Worm (Caenorhabditis elegans) whole organism, L4 larva: ENCODE data around the gene egl-46.

Experiments used
- F10B5.3 ChIP-seq: sonication (generic microtip); optimal IDR thresholded peaks from 2 replicates; lab custom pipeline; 2016; ENCODE audit warnings: mild to moderate bottlenecking, missing genetic modification characterization, missing compliant biosample characterization
- F44E2.7 ChIP-seq: fragments of 200-800 bp; sonication (Bioruptor generic); IDR thresholded peaks from 2 replicates; pipeline ENCODE4 v2.1.2; 2022; ENCODE audit warnings: missing genetic modification characterization, missing compliant biosample characterization
- R02D3.7 ChIP-seq: fragments of 150-350 bp; sonication (generic microtip); optimal IDR thresholded peaks from 3 replicates; lab custom pipeline; 2014; ENCODE audit warnings: missing biosample characterization, missing genetic modification characterization
- T20F7.1 ChIP-seq: fragments of 200-800 bp; sonication (Bioruptor generic); optimal IDR thresholded peaks from 2 replicates; lab custom pipeline; 2018; ENCODE audit warnings: mild to moderate bottlenecking, missing genetic modification characterization, missing compliant biosample characterization
- Y48G9A.11 ChIP-seq: fragments of 200-800 bp; sonication (Bioruptor generic); IDR thresholded peaks from 2 replicates; pipeline ENCODE4 v1.3.6; 2022; ENCODE audit warnings: missing genetic modification reagents, missing genetic modification characterization, missing compliant biosample characterization
- ZK337.2 ChIP-seq: fragments of 200-800 bp; sonication (Bioruptor generic); IDR thresholded peaks from 2 replicates; pipeline ENCODE4 v1.3.6; 2022; ENCODE audit warnings: missing genetic modification reagents, missing genetic modification characterization, missing compliant biosample characterization
- aha-1 ChIP-seq: fragments of 150-350 bp; peaks from one replicate; lab custom pipeline; 2014; ENCODE audit warnings: missing biosample characterization, missing genetic modification characterization
- aly-2 ChIP-seq: sonication (generic microtip); optimal IDR thresholded peaks from 2 replicates; lab custom pipeline; 2018; ENCODE audit warnings: missing biosample characterization, missing genetic modification characterization
- ceh-32 ChIP-seq: sonication (generic microtip); optimal IDR thresholded peaks from 2 replicates; lab custom pipeline; 2016; ENCODE audit warnings: mild to moderate bottlenecking, missing genetic modification characterization, missing compliant biosample characterization; ENCODE audit not compliant: poor library complexity
- ceh-44 ChIP-seq: fragments of 200-800 bp; sonication (Bioruptor generic); IDR thresholded peaks from 2 replicates; pipeline ENCODE4 v1.3.6; 2022; ENCODE audit warnings: missing genetic modification reagents, missing genetic modification characterization, missing compliant biosample characterization
- daf-12 ChIP-seq: fragments of 150-350 bp; optimal IDR thresholded peaks from 2 replicates; lab custom pipeline; 2014; ENCODE audit warnings: missing biosample characterization, missing genetic modification reagents, missing genetic modification characterization
- daf-16 ChIP-seq, 3 experiments: sonication (generic microtip); optimal IDR thresholded peaks; 2 replicates each; lab custom pipeline; 2016 to 2017; ENCODE audit warnings: missing genetic modification characterization in 3 of 3, missing genetic modification reagents in 3 of 3, mild to moderate bottlenecking in 2 of 3, missing compliant biosample characterization in 2 of 3, missing biosample characterization in 1 of 3, moderate library complexity in 1 of 3
- daf-8 ChIP-seq: fragments of 200-800 bp; sonication (Bioruptor generic); IDR thresholded peaks from 2 replicates; pipeline ENCODE4 v1.3.6; 2022; ENCODE audit warnings: missing genetic modification characterization, missing compliant biosample characterization
- dmd-6 ChIP-seq: fragments of 200-800 bp; sonication (Bioruptor generic); IDR thresholded peaks from 2 replicates; pipeline ENCODE4 v1.3.6; 2022; ENCODE audit warnings: missing genetic modification reagents, missing genetic modification characterization, missing compliant biosample characterization
- dve-1 ChIP-seq: sonication (generic microtip); optimal IDR thresholded peaks from 2 replicates; lab custom pipeline; 2017; ENCODE audit warnings: antibody characterized with exemption, mild to moderate bottlenecking, missing genetic modification characterization, missing compliant biosample characterization; ENCODE audit not compliant: insufficient read depth
- egl-27 ChIP-seq: sonication (generic microtip); optimal IDR thresholded peaks from 3 replicates; lab custom pipeline; 2017; ENCODE audit warnings: missing biosample characterization, missing genetic modification reagents, missing genetic modification characterization
- egl-43 ChIP-seq: fragments of 200-800 bp; sonication (Bioruptor generic); IDR thresholded peaks from 2 replicates; pipeline ENCODE4 v1.3.6; 2022; ENCODE audit warnings: missing genetic modification reagents, missing genetic modification characterization, missing compliant biosample characterization
- fos-1 ChIP-seq: fragments of 150-350 bp; optimal IDR thresholded peaks from 2 replicates; lab custom pipeline; 2014; ENCODE audit warnings: missing biosample characterization, missing genetic modification characterization
- gei-8 ChIP-seq: fragments of 200-800 bp; sonication (Bioruptor generic); optimal IDR thresholded peaks from 2 replicates; lab custom pipeline; 2018; ENCODE audit warnings: mild to moderate bottlenecking, missing genetic modification characterization, missing compliant biosample characterization
- hif-1 ChIP-seq, 2 experiments: sonication (generic microtip); optimal IDR thresholded peaks; 2 replicates each; lab custom pipeline; 2016 to 2017; ENCODE audit warnings: missing compliant biosample characterization in 2 of 2, missing genetic modification characterization in 2 of 2, missing genetic modification reagents in 2 of 2, missing genotype in 2 of 2, mild to moderate bottlenecking in 1 of 2
- hlh-11 ChIP-seq: fragments of 200-800 bp; sonication (Bioruptor generic); optimal IDR thresholded peaks from 2 replicates; lab custom pipeline; 2018; ENCODE audit warnings: mild to moderate bottlenecking, missing genetic modification characterization, missing compliant biosample characterization
- hmg-1.1 ChIP-seq: fragments of 200-800 bp; sonication (Bioruptor generic); IDR thresholded peaks from 2 replicates; pipeline ENCODE4 v1.3.6; 2022; ENCODE audit warnings: missing genetic modification reagents, missing genetic modification characterization, missing compliant biosample characterization
- lim-7 ChIP-seq: fragments of 200-800 bp; sonication (Bioruptor generic); IDR thresholded peaks from 2 replicates; pipeline ENCODE4 v1.3.6; 2022; ENCODE audit warnings: missing genetic modification characterization, missing compliant biosample characterization
- lin-1 ChIP-seq: fragments of 200-800 bp; sonication (Bioruptor generic); IDR thresholded peaks from 2 replicates; pipeline ENCODE4 v1.3.6; 2022; ENCODE audit warnings: missing genetic modification reagents, missing genetic modification characterization, missing compliant biosample characterization
- lsy-2 ChIP-seq, 2 experiments: fragments of 150-350 bp in 1 of 2; sonication (generic microtip) in 1 of 2; optimal IDR thresholded peaks; 2 replicates each; lab custom pipeline; 2014 to 2017; ENCODE audit warnings: missing biosample characterization in 2 of 2, missing genetic modification characterization in 2 of 2
- mdl-1 ChIP-seq, 2 experiments: fragments of 150-350 bp in 1 of 2; sonication (generic microtip) in 1 of 2; optimal IDR thresholded peaks; 2 replicates each; lab custom pipeline; 2014 to 2017; ENCODE audit warnings: missing biosample characterization in 2 of 2, missing genetic modification characterization in 2 of 2
- mdt-29 ChIP-seq: fragments of 200-800 bp; sonication (Bioruptor generic); IDR thresholded peaks from 2 replicates; pipeline ENCODE4 v1.3.6; 2022; ENCODE audit warnings: missing genetic modification reagents, missing genetic modification characterization, missing compliant biosample characterization
- mep-1 ChIP-seq: fragments of 150-350 bp; sonication (generic microtip); optimal IDR thresholded peaks from 3 replicates; lab custom pipeline; 2014; ENCODE audit warnings: missing biosample characterization, missing genetic modification characterization
- mxl-2 ChIP-seq: fragments of 200-800 bp; sonication (Bioruptor generic); conservative IDR thresholded peaks from 2 replicates; pipeline ENCODE4 v1.3.6; 2022; ENCODE audit warnings: missing genetic modification reagents, missing genetic modification characterization, missing compliant biosample characterization
- mxl-3 ChIP-seq: fragments of 200-800 bp; sonication (Bioruptor generic); optimal IDR thresholded peaks from 2 replicates; lab custom pipeline; 2018; ENCODE audit warnings: mild to moderate bottlenecking, missing genetic modification characterization, missing compliant biosample characterization
- nhr-10 ChIP-seq: fragments of 150-350 bp; optimal IDR thresholded peaks from 2 replicates; lab custom pipeline; 2014; ENCODE audit warnings: missing biosample characterization, missing genetic modification characterization
- nhr-11 ChIP-seq: fragments of 150-350 bp; optimal IDR thresholded peaks from 2 replicates; lab custom pipeline; 2014; ENCODE audit warnings: missing biosample characterization, missing genetic modification characterization
- nhr-237 ChIP-seq: sonication (generic microtip); optimal IDR thresholded peaks from 2 replicates; lab custom pipeline; 2017; ENCODE audit warnings: missing biosample characterization, missing genetic modification characterization
- nhr-25 ChIP-seq: sonication (generic microtip); optimal IDR thresholded peaks from 2 replicates; lab custom pipeline; 2017; ENCODE audit warnings: missing genetic modification characterization, mild to moderate bottlenecking, missing compliant biosample characterization, antibody characterized with exemption, moderate library complexity, borderline replicate concordance; ENCODE audit not compliant: insufficient read depth
- nhr-28 ChIP-seq: fragments of 150-350 bp; optimal IDR thresholded peaks from 2 replicates; lab custom pipeline; 2014; ENCODE audit warnings: missing biosample characterization, missing genetic modification characterization
- nhr-41 ChIP-seq: fragments of 200-800 bp; sonication (Bioruptor generic); IDR thresholded peaks from 2 replicates; pipeline ENCODE4 v1.3.6; 2022; ENCODE audit warnings: missing genetic modification reagents, missing genetic modification characterization, missing compliant biosample characterization
- nhr-48 ChIP-seq: sonication (generic microtip); optimal IDR thresholded peaks from 2 replicates; lab custom pipeline; 2016; ENCODE audit warnings: mild to moderate bottlenecking, missing genetic modification characterization, missing compliant biosample characterization
- nhr-77 ChIP-seq: fragments of 150-350 bp; optimal IDR thresholded peaks from 2 replicates; lab custom pipeline; 2014; ENCODE audit warnings: missing biosample characterization, missing genetic modification characterization
- php-3 ChIP-seq: fragments of 200-800 bp; sonication (Bioruptor generic); IDR thresholded peaks from 2 replicates; pipeline ENCODE4 v1.3.6; 2022; ENCODE audit warnings: missing genetic modification reagents, missing genetic modification characterization, missing compliant biosample characterization
- pqm-1 ChIP-seq: sonication (generic microtip); optimal IDR thresholded peaks from 2 replicates; lab custom pipeline; 2017; ENCODE audit warnings: missing biosample characterization, missing genetic modification characterization
- sdz-12 ChIP-seq: fragments of 200-800 bp; sonication (Bioruptor generic); optimal IDR thresholded peaks from 2 replicates; lab custom pipeline; 2018; ENCODE audit warnings: mild to moderate bottlenecking, missing genetic modification characterization, missing compliant biosample characterization
- skn-1 ChIP-seq: fragments of 150-350 bp; optimal IDR thresholded peaks from 2 replicates; lab custom pipeline; 2014; ENCODE audit warnings: missing biosample characterization, missing genetic modification characterization
- snpc-4 ChIP-seq: fragments of 150-350 bp; optimal IDR thresholded peaks from 2 replicates; lab custom pipeline; 2014; ENCODE audit warnings: missing biosample characterization, missing genetic modification characterization
- spr-3 ChIP-seq: fragments of 200-800 bp; sonication (Bioruptor generic); optimal IDR thresholded peaks from 2 replicates; lab custom pipeline; 2018; ENCODE audit warnings: mild to moderate bottlenecking, missing genetic modification characterization, missing compliant biosample characterization
- unc-130 ChIP-seq: sonication (generic microtip); optimal IDR thresholded peaks from 2 replicates; lab custom pipeline; 2016; ENCODE audit warnings: missing genetic modification reagents, missing genetic modification characterization, missing compliant biosample characterization
- unc-62 ChIP-seq, 3 experiments: fragments of 150-350 bp in 1 of 3; sonication (generic microtip); optimal IDR thresholded peaks in 2 of 3; peaks in 1 of 3; 1 replicate in 1 of 3; 2 replicates in 2 of 3; lab custom pipeline; 2014 to 2017; ENCODE audit warnings: missing biosample characterization in 3 of 3, missing genetic modification characterization in 3 of 3, missing genetic modification reagents in 3 of 3, missing genotype in 1 of 3
- ztf-11 ChIP-seq: fragments of 150-350 bp; optimal IDR thresholded peaks from 2 replicates; lab custom pipeline; 2014; ENCODE audit warnings: missing biosample characterization, missing genetic modification characterization

Gene egl-46

ce11 chrV:6666557-6666956, 14.8 kb downstream of the egl-46 start:
- TF ChIP-seq dve-1 (tag; lab: Kevin White, UChicago), result peak; percentile 32
- no peak for TF ChIP-seq mdt-29 (GFP tag; lab: Robert Waterston, UW)
- TF ChIP-seq daf-16 (GFP tag; optimal IDR thresholded peaks at IDR 0.05; lab: Kevin White, UChicago), result no peak
- peak; percentile 74 for TF ChIP-seq daf-16 (tag; optimal IDR thresholded peaks at IDR 0.05; lab: Kevin White, UChicago)
- no peak for TF ChIP-seq ZK337.2
- peak in 1 of 2 experiments; percentile 84 for TF ChIP-seq hif-1 (tag; optimal IDR thresholded peaks at IDR 0.05; lab: Kevin White, UChicago)
- peak; percentile 73 for TF ChIP-seq dmd-6 (GFP tag; lab: Robert Waterston, UW)
- 0 out of 2 replicates have a peak, but pooled peaks have one; percentile 33 for TF ChIP-seq php-3 (GFP tag; lab: Robert Waterston, UW)
- TF ChIP-seq nhr-28 (tag; lab: Kevin White, UChicago), result peak; percentile 18
- peak; percentile 34 for TF ChIP-seq hlh-11 (tag; lab: Kevin White, UChicago)
- TF ChIP-seq mdl-1 (tag; optimal IDR thresholded peaks at IDR 0.05; lab: Kevin White, UChicago), result no peak
- TF ChIP-seq aha-1 (tag; lab: Kevin White, UChicago), result peak; percentile 52

- TF ChIP-seq sdz-12 (GFP tag; lab: Kevin White, UChicago) (no peak), unc-130 (no peak), mep-1 (tag; lab: Kevin White, UChicago) (no peak), snpc-4 (tag; lab: Kevin White, UChicago) (no peak), daf-16 (GFP tag; optimal IDR thresholded peaks at IDR 0.05; lab: Kevin White, UChicago) (no peak), daf-16 (tag; optimal IDR thresholded peaks at IDR 0.05; lab: Kevin White, UChicago) (peak; percentile 82), nhr-25 (tag; lab: Kevin White, UChicago) (no peak), mxl-2 (GFP tag; lab: Robert Waterston, UW) (no peak), daf-8 (GFP tag; lab: Robert Waterston, UW) (no peak), nhr-237 (tag; lab: Kevin White, UChicago) (no peak), egl-27 (no peak), mxl-3 (no peak), ztf-11 (no peak), nhr-77 (tag; lab: Kevin White, UChicago) (peak; percentile 17), ceh-32 (no peak), nhr-28 (tag; lab: Kevin White, UChicago) (peak; percentile 86), Y48G9A.11 (GFP tag; lab: Robert Waterston, UW) (no peak), gei-8 (GFP tag; lab: Kevin White, UChicago) (no peak), dve-1 (tag; lab: Kevin White, UChicago) (peak; percentile 67), lin-1 (GFP tag; lab: Robert Waterston, UW) (peak; percentile 56; the same call in 1 of the 2 replicates), T20F7.1 (GFP tag; lab: Kevin White, UChicago) (no peak), aly-2 (no peak), nhr-48 (tag; lab: Kevin White, UChicago) (peak; percentile 45), daf-12 (no peak), spr-3 (GFP tag; lab: Kevin White, UChicago) (no peak), nhr-10 (tag; lab: Kevin White, UChicago) (no peak), hmg-1.1 (GFP tag; lab: Robert Waterston, UW) (no peak), lsy-2 (tag; optimal IDR thresholded peaks at IDR 0.05; lab: Kevin White, UChicago) (no peak), fos-1 (tag; lab: Kevin White, UChicago) (no peak), ceh-44 (GFP tag; lab: Robert Waterston, UW) (no peak), php-3 (GFP tag; lab: Robert Waterston, UW) (peak; percentile 66), nhr-41 (GFP tag; lab: Robert Waterston, UW) (no peak), F44E2.7 (no peak), mdl-1 (tag; optimal IDR thresholded peaks at IDR 0.05; lab: Kevin White, UChicago) (no peak), unc-62 (GFP tag; optimal IDR thresholded peaks at IDR 0.05 in 1 of 2; lab: Kevin White, UChicago) (peak in 1 of 2 experiments; percentile 88), unc-62 (tag; optimal IDR thresholded peaks at IDR 0.05; lab: Kevin White, UChicago) (no peak), ZK337.2 (no peak), nhr-11 (no peak), F10B5.3 (tag; lab: Kevin White, UChicago) (no peak), egl-43 (GFP tag; lab: Robert Waterston, UW) (no peak), R02D3.7 (tag; lab: Kevin White, UChicago) (no peak), skn-1 (tag; lab: Kevin White, UChicago) (no peak), pqm-1 (tag; lab: Kevin White, UChicago) (peak; percentile 83), lim-7 (GFP tag; lab: Robert Waterston, UW) (no peak)
These were observed 15.6 kb downstream of the egl-46 start, which contains the start of gene pmp-5 for ce11 chrV:6665751-6666150. pmp-5 (minus strand) TSS chrV:6665813.
